Worm (Caenorhabditis elegans) whole organism, L4/young adult: ENCODE results near the gene git-1.

Source experiments
- W03F9.2 ChIP-seq: fragments of 150-350 bp; optimal IDR thresholded peaks from 2 replicates; lab custom pipeline; 2014; ENCODE audit warnings: missing biosample characterization, missing genetic modification characterization
- dao-5 ChIP-seq: sonication (generic microtip); optimal IDR thresholded peaks from 2 replicates; lab custom pipeline; 2016; ENCODE audit warnings: missing genotype, missing genetic modification characterization, moderate library complexity, missing compliant biosample characterization
- him-1 ChIP-seq: sonication (generic microtip); optimal IDR thresholded peaks from 2 replicates; lab custom pipeline; 2016; ENCODE audit warnings: missing genotype, missing genetic modification reagents, missing genetic modification characterization, missing compliant biosample characterization

ce11 chrX:10553048-10553447 is 28.4 kb downstream of the git-1 start:
- TF ChIP-seq him-1: no peak
- TF ChIP-seq W03F9.2: no peak
- no peak for TF ChIP-seq dao-5
